Worm (Caenorhabditis elegans): Measurements from ENCODE around the gene R05C11.2.
"Not testable (repeated sequence)": the region's sequence is repeated elsewhere in the genome, so short reads cannot be mapped to it uniquely, and the experiment has no call there.

DNA sequence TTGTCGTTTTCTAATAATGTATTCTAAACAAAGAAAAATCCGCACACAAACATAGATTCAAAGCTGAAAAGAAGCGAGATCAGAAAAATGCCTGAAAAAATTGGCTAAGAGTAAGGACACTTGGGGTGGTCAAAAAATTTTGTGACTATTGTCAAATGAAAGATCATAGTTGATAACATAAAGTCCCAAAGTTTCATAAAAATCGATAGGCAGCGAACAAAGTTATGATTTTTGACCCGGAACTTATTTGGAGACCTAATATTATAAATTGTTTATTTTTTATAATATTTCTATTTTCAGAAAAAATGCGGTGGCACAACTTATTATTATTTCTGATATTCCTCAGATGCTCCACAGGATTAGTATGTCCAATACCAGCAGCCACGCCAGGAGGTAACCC, 7.7 kb downstream of the R05C11.2 start, which contains the start of gene R05C11.4:
- TF ChIP-seq dao-5, him-1, W03F9.2 (tag; optimal IDR thresholded peaks at IDR 0.05): not testable (repeated sequence)
